Worm (Caenorhabditis elegans) whole organism, L3 larva: ENCODE data around the gene famh-161.

ENCODE experiments used
- ZK546.5 ChIP-seq: sonication (generic microtip); optimal IDR thresholded peaks from 2 replicates; lab custom pipeline; 2017; ENCODE audit warnings: missing biosample characterization, missing genetic modification characterization
- aly-2 ChIP-seq: fragments of 150-350 bp; optimal IDR thresholded peaks from 2 replicates; lab custom pipeline; 2014; ENCODE audit warnings: missing biosample characterization, missing genetic modification characterization
- ceh-28 ChIP-seq: fragments of 150-350 bp; optimal IDR thresholded peaks from 2 replicates; lab custom pipeline; 2014; ENCODE audit warnings: missing biosample characterization, missing genetic modification reagents, missing genetic modification characterization
- ceh-82 ChIP-seq: fragments of 150-350 bp; optimal IDR thresholded peaks from 2 replicates; lab custom pipeline; 2014; ENCODE audit warnings: missing biosample characterization, missing genetic modification characterization
- egl-5 ChIP-seq: fragments of 150-350 bp; optimal IDR thresholded peaks from 2 replicates; lab custom pipeline; 2017; ENCODE audit warnings: missing biosample characterization, missing genetic modification reagents, missing genetic modification characterization, inconsistent platforms
- elt-1 ChIP-seq: fragments of 150-350 bp; optimal IDR thresholded peaks from 2 replicates; lab custom pipeline; 2014; ENCODE audit warnings: missing biosample characterization, missing genetic modification characterization
- elt-2 ChIP-seq: sonication (generic microtip); optimal IDR thresholded peaks from 2 replicates; lab custom pipeline; 2016; ENCODE audit warnings: missing genetic modification reagents, mild to moderate bottlenecking, missing genetic modification characterization, missing compliant biosample characterization
- eor-1 ChIP-seq, 2 experiments: fragments of 150-350 bp; optimal IDR thresholded peaks; 2 replicates each; lab custom pipeline; 2014 to 2018; ENCODE audit warnings: missing biosample characterization in 2 of 2, missing genetic modification characterization in 2 of 2
- fkh-10 ChIP-seq: sonication (generic microtip); optimal IDR thresholded peaks from 2 replicates; lab custom pipeline; 2017; ENCODE audit warnings: missing biosample characterization, missing genetic modification reagents, missing genetic modification characterization
- fos-1 ChIP-seq: fragments of 150-350 bp; optimal IDR thresholded peaks from 2 replicates; lab custom pipeline; 2014; ENCODE audit warnings: missing biosample characterization, missing genetic modification characterization
- hmg-11 ChIP-seq: sonication (generic microtip); optimal IDR thresholded peaks from 2 replicates; lab custom pipeline; 2016; ENCODE audit warnings: missing genetic modification characterization, missing compliant biosample characterization
- jun-1 ChIP-seq: fragments of 150-350 bp; optimal IDR thresholded peaks from 2 replicates; lab custom pipeline; 2014; ENCODE audit warnings: missing biosample characterization, missing genetic modification reagents, missing genetic modification characterization
- lin-15B ChIP-seq: fragments of 150-350 bp; optimal IDR thresholded peaks from 2 replicates; lab custom pipeline; 2014; ENCODE audit warnings: missing biosample characterization, missing genetic modification characterization
- mdl-1 ChIP-seq: fragments of 150-350 bp; optimal IDR thresholded peaks from 2 replicates; lab custom pipeline; 2014; ENCODE audit warnings: missing biosample characterization, missing genetic modification characterization
- nfya-1 ChIP-seq: sonication (generic microtip); optimal IDR thresholded peaks from 2 replicates; lab custom pipeline; 2017; ENCODE audit warnings: missing genetic modification characterization, mild to moderate bottlenecking, missing compliant biosample characterization, antibody characterized with exemption, moderate library complexity; ENCODE audit not compliant: insufficient read depth
- nhr-11 ChIP-seq: fragments of 150-350 bp; optimal IDR thresholded peaks from 2 replicates; lab custom pipeline; 2014; ENCODE audit warnings: missing biosample characterization, missing genetic modification characterization
- nhr-12 ChIP-seq: fragments of 150-350 bp; optimal IDR thresholded peaks from 2 replicates; lab custom pipeline; 2014; ENCODE audit warnings: missing biosample characterization, missing genetic modification characterization
- nhr-23 ChIP-seq: fragments of 150-350 bp; optimal IDR thresholded peaks from 2 replicates; lab custom pipeline; 2014; ENCODE audit warnings: missing biosample characterization, missing genetic modification reagents, missing genetic modification characterization
- nhr-237 ChIP-seq: fragments of 150-350 bp; optimal IDR thresholded peaks from 2 replicates; lab custom pipeline; 2014; ENCODE audit warnings: missing biosample characterization, missing genetic modification characterization
- nhr-25 ChIP-seq: sonication (generic microtip); optimal IDR thresholded peaks from 2 replicates; lab custom pipeline; 2017; ENCODE audit warnings: missing biosample characterization, missing genetic modification characterization
- nhr-43 ChIP-seq: sonication (generic microtip); optimal IDR thresholded peaks from 2 replicates; lab custom pipeline; 2016; ENCODE audit warnings: mild to moderate bottlenecking, missing genetic modification characterization, missing compliant biosample characterization; ENCODE audit not compliant: poor library complexity, severe bottlenecking
- nhr-67 ChIP-seq: fragments of 150-350 bp; optimal IDR thresholded peaks from 2 replicates; lab custom pipeline; 2014; ENCODE audit warnings: missing biosample characterization, missing genetic modification characterization
- nhr-76 ChIP-seq: fragments of 150-350 bp; sonication (generic microtip); optimal IDR thresholded peaks from 5 replicates; lab custom pipeline; 2014; ENCODE audit warnings: missing biosample characterization, missing genetic modification characterization
- nhr-77 ChIP-seq: fragments of 150-350 bp; optimal IDR thresholded peaks from 2 replicates; lab custom pipeline; 2014; ENCODE audit warnings: missing biosample characterization, missing genetic modification characterization
- pha-4 ChIP-seq: fragments of 150-350 bp; optimal IDR thresholded peaks from 2 replicates; lab custom pipeline; 2014; ENCODE audit warnings: missing biosample characterization, missing genetic modification reagents, missing genetic modification characterization
- sea-2 ChIP-seq: fragments of 150-350 bp; sonication (generic microtip); optimal IDR thresholded peaks from 4 replicates; lab custom pipeline; 2014; ENCODE audit warnings: missing biosample characterization, missing genetic modification reagents, missing genetic modification characterization
- snpc-4 ChIP-seq: fragments of 150-350 bp; optimal IDR thresholded peaks from 2 replicates; lab custom pipeline; 2014; ENCODE audit warnings: missing biosample characterization, missing genetic modification characterization
- unc-39 ChIP-seq: sonication (generic microtip); optimal IDR thresholded peaks from 4 replicates; lab custom pipeline; 2017; ENCODE audit warnings: missing biosample characterization, missing genetic modification characterization
- unc-62 ChIP-seq: fragments of 150-350 bp; sonication (generic microtip); optimal IDR thresholded peaks from 4 replicates; lab custom pipeline; 2014; ENCODE audit warnings: missing biosample characterization, missing genetic modification reagents, missing genetic modification characterization
- zag-1 ChIP-seq: fragments of 150-350 bp; optimal IDR thresholded peaks from 2 replicates; lab custom pipeline; 2014; ENCODE audit warnings: missing biosample characterization, missing genetic modification characterization
- ztf-11 ChIP-seq: fragments of 150-350 bp; optimal IDR thresholded peaks from 2 replicates; lab custom pipeline; 2014; ENCODE audit warnings: missing biosample characterization, missing genetic modification characterization
- ztf-4 ChIP-seq: fragments of 150-350 bp; optimal IDR thresholded peaks from 2 replicates; lab custom pipeline; 2014; ENCODE audit warnings: missing biosample characterization, missing genetic modification characterization

famh-161 gene

ce11 chrV:20493271-20494231, 40.4 kb downstream of the famh-161 start, which contains the start of gene B0250.5:
TSS of gene B0250.5 (plus strand) at chrV:20493924.
- TF ChIP-seq nhr-67 (tag; lab: Kevin White, UChicago) (no peak), nhr-237 (no peak), nfya-1 (tag; lab: Kevin White, UChicago) (peak; percentile 42), pha-4 (tag; lab: Kevin White, UChicago) (peak; percentile 21), nhr-12 (tag; lab: Kevin White, UChicago) (no peak), zag-1 (no peak), nhr-76 (tag; lab: Kevin White, UChicago) (no peak), sea-2 (no peak), elt-2 (tag; lab: Kevin White, UChicago) (peak; percentile 27), lin-15B (tag; lab: Kevin White, UChicago) (peak; percentile 3)

- TF ChIP-seq mdl-1 (tag; lab: Kevin White, UChicago) (no peak), nhr-43 (tag; lab: Kevin White, UChicago) (no peak), jun-1 (tag; lab: Kevin White, UChicago) (no peak), fos-1 (tag; lab: Kevin White, UChicago) (no peak), ceh-28 (tag; lab: Kevin White, UChicago) (no peak), aly-2 (tag; lab: Kevin White, UChicago) (no peak), nhr-11 (tag; lab: Kevin White, UChicago) (no peak), unc-39 (tag; lab: Kevin White, UChicago) (no peak), nhr-12 (tag; lab: Kevin White, UChicago) (no peak), nhr-237 (no peak), eor-1 (tag; optimal IDR thresholded peaks at IDR 0.05; lab: Kevin White, UChicago) (no peak), ZK546.5 (tag; lab: Kevin White, UChicago) (no peak), hmg-11 (tag; lab: Kevin White, UChicago) (no peak), unc-62 (no peak), elt-1 (tag; lab: Kevin White, UChicago) (no peak)
These were observed 41.6 kb downstream of the famh-161 start, which contains the start of gene srbc-79 for ce11 chrV:20492385-20492784. TSS of gene srbc-79 (minus strand) at chrV:20492485.

- TF ChIP-seq jun-1 (tag; lab: Kevin White, UChicago) = no peak
These were observed 44.9 kb downstream of the famh-161 start, which contains the start of gene srbc-78 for ce11 chrV:20489102-20489501. TSS of gene srbc-78 (minus strand) at chrV:20489202.

- TF ChIP-seq ztf-4 (tag; lab: Kevin White, UChicago) = no peak
- peak; percentile 16 for TF ChIP-seq nfya-1 (tag; lab: Kevin White, UChicago)
These were observed 47.4 kb downstream of the famh-161 start for ce11 chrV:20486549-20486948.

ce11 chrV:20485285-20485684, 48.7 kb downstream of the famh-161 start, which contains the start of gene dhcr-7:
TSS of gene dhcr-7 (minus strand) at chrV:20485385.
- no peak for TF ChIP-seq nhr-43 (tag; lab: Kevin White, UChicago)
- TF ChIP-seq fkh-10 (GFP tag; lab: Kevin White, UChicago) = no peak
- TF ChIP-seq nfya-1 (tag; lab: Kevin White, UChicago) = no peak
- no peak for TF ChIP-seq ceh-82 (tag; lab: Kevin White, UChicago)
- TF ChIP-seq snpc-4 (tag; lab: Kevin White, UChicago) = no peak
- TF ChIP-seq nhr-23 (tag; lab: Kevin White, UChicago) = no peak
- no peak for TF ChIP-seq mdl-1 (tag; lab: Kevin White, UChicago)
- no peak for TF ChIP-seq lin-15B (tag; lab: Kevin White, UChicago)
- no peak for TF ChIP-seq nhr-12 (tag; lab: Kevin White, UChicago)
- TF ChIP-seq nhr-25 (tag; lab: Kevin White, UChicago) = no peak
- no peak for TF ChIP-seq ceh-28 (tag; lab: Kevin White, UChicago)
- TF ChIP-seq aly-2 (tag; lab: Kevin White, UChicago) = no peak
- no peak for TF ChIP-seq egl-5 (tag; lab: Kevin White, UChicago)
- TF ChIP-seq nhr-76 (tag; lab: Kevin White, UChicago) = no peak
- TF ChIP-seq eor-1 (tag; optimal IDR thresholded peaks at IDR 0.05; lab: Kevin White, UChicago) = no peak
- no peak for TF ChIP-seq nhr-77 (tag; lab: Kevin White, UChicago)
- no peak for TF ChIP-seq ztf-11 (tag; lab: Kevin White, UChicago)
